Worm (Caenorhabditis elegans): ENCODE measurements around the gene ran-5.

ran-5 gene

DNA sequence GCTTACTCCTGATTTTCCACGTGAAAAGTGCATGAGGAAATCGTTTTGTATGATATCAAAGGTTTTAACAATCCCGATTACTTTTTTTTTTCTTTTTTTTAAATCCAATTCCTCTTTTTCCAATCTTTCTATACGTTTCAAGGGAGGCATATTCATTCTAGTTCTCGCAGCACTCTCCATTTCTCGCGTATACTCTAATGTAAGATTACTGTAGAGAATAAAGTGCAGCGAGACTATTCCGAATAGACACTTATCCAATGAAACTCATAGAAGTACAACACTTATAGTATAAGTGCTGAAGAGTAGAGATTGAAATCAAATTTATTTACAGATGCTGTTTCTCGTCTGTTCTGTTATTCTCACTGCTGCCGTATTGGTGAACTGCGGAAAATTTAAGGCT, 29.7 kb downstream of the ran-5 start, which contains the start of gene H12I13.6:
H12I13.6 (plus strand) TSS at position 301 of the 400 bp plus-strand sequence.
- TF ChIP-seq lin-15B (tag; optimal IDR thresholded peaks at IDR 0.05) (no peak), unc-130 (tag; optimal IDR thresholded peaks at IDR 0.05) (no peak), mdl-1 (tag; optimal IDR thresholded peaks at IDR 0.05) (no peak), mef-2 (tag; optimal IDR thresholded peaks at IDR 0.05) (no peak), sup-37 (GFP tag; optimal IDR thresholded peaks at IDR 0.05) (no peak), nhr-11 (tag; optimal IDR thresholded peaks at IDR 0.05) (no peak), ceh-88 (GFP tag; IDR thresholded peaks at IDR 0.05) (no peak), ets-5 (GFP tag; IDR thresholded peaks at IDR 0.05) (no peak), nhr-28 (tag; optimal IDR thresholded peaks at IDR 0.05) (no peak), elt-2 (tag; optimal IDR thresholded peaks at IDR 0.05) (no peak), lin-39 (tag; optimal IDR thresholded peaks at IDR 0.05) (no peak), unc-86 (tag; optimal IDR thresholded peaks at IDR 0.05) (no peak), fos-1 (tag; optimal IDR thresholded peaks at IDR 0.05) (no peak), unc-30 (tag; optimal IDR thresholded peaks at IDR 0.05) (no peak)

DNA sequence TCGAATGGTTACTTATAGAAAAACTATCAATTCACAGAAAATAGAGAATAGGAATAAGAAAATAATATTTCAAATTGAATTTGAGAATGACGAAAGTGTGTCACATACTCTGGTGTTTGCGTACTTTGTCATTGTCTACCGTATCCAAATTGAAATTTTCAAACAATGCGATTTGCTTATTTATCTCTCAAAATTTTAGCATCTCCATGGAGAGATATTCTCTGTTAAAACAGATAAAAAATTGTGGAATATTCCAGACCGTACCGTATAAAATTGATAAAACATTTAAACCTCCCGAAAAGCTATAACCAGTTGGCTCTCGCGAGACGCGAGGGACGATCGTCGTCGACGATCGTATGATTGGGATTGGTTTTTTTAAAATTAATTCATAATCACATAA, 32.8 kb downstream of the ran-5 start, which contains the start of gene fbf-1:
fbf-1 (minus strand) TSS at position 101 of the 400 bp plus-strand sequence.
- TF ChIP-seq ets-5 (GFP tag; IDR thresholded peaks at IDR 0.05): no peak
- TF ChIP-seq ceh-88 (GFP tag; IDR thresholded peaks at IDR 0.05): no peak
- TF ChIP-seq irx-1 (tag; optimal IDR thresholded peaks at IDR 0.05): no peak
- no peak for TF ChIP-seq ceh-82 (tag; optimal IDR thresholded peaks at IDR 0.05)
- no peak for TF ChIP-seq ceh-90 (tag; optimal IDR thresholded peaks at IDR 0.05)
- TF ChIP-seq nhr-28 (tag; optimal IDR thresholded peaks at IDR 0.05): no peak
- TF ChIP-seq elt-2 (tag; optimal IDR thresholded peaks at IDR 0.05): no peak

DNA sequence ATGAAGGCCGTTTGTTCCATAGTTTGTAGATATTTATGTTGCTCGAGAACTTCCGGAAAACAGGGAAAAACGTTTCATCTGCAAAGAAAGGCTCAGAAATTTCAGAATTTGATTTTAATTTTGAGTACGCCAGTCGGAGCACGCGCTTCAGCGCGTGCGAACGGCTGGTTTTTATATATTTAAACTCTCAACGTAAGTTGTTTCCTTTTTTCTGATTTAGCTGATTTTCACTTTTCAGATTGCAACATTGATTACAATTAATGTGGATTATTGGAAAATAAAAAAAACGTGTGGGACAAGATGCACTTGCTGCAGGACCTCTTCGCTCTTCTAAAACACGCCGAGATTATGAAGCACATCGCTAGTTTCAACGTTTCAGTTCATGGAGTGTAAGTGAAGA, 34.7 kb downstream of the ran-5 start, which contains the start of gene F21H12.3:
F21H12.3 (plus strand) TSS at position 301 of the 400 bp plus-strand sequence.
- TF ChIP-seq F16B12.6 (tag; optimal IDR thresholded peaks at IDR 0.05) (no peak), Y116A8C.19 (tag; optimal IDR thresholded peaks at IDR 0.05; ENCODE audit: borderline replicate concordance) (no peak), dsc-1 (tag; optimal IDR thresholded peaks at IDR 0.05) (no peak), nhr-237 (tag; optimal IDR thresholded peaks at IDR 0.05) (no peak), fkh-4 (tag; optimal IDR thresholded peaks at IDR 0.05; ENCODE audit: borderline replicate concordance) (no peak), vab-15 (tag; optimal IDR thresholded peaks at IDR 0.05) (no peak), jun-1 (tag; optimal IDR thresholded peaks at IDR 0.05) (no peak), lin-39 (tag; optimal IDR thresholded peaks at IDR 0.05) (no peak), nhr-77 (tag; optimal IDR thresholded peaks at IDR 0.05) (no peak), nhr-90 (tag; optimal IDR thresholded peaks at IDR 0.05; ENCODE audit: poor library complexity) (no peak), ceh-90 (tag; optimal IDR thresholded peaks at IDR 0.05) (no peak), nhr-84 (tag; optimal IDR thresholded peaks at IDR 0.05) (no peak), tbx-2 (tag; optimal IDR thresholded peaks at IDR 0.05) (no peak), nhr-19 (GFP tag; conservative IDR thresholded peaks at IDR 0.05) (no peak), egl-13 (tag; optimal IDR thresholded peaks at IDR 0.05) (no peak), egl-27 (tag; optimal IDR thresholded peaks at IDR 0.05) (no peak)

DNA sequence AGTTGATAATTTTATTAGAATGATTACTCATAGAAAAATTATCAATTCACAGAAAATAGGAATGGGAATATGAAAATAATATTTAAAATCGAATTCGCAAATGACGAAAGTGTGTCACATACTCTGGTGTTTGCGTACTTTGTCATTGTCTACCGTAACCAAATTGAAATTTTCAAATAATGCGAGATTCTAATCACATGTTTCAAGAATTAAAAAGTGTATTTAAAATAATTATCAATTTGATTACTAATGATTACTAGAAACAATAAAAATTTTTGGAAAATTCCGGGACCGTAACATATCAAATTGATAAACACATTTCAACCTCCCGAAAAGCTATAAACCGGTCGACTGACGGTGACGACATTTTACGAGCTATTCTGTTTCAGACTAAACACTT, 43.5 kb downstream of the ran-5 start, which contains the start of the genes fbf-2 and nspg-3:
fbf-2 (minus strand) TSS at position 101 of the 400 bp plus-strand sequence.
nspg-3 (plus strand) TSS at position 388 of the 400 bp plus-strand sequence.
- TF ChIP-seq nhr-12 (tag; optimal IDR thresholded peaks at IDR 0.05) (no peak), alr-1 (tag; optimal IDR thresholded peaks at IDR 0.05; ENCODE audit: borderline replicate concordance) (no peak), dsc-1 (tag; optimal IDR thresholded peaks at IDR 0.05) (no peak), elt-2 (tag; optimal IDR thresholded peaks at IDR 0.05) (no peak), grh-1 (GFP tag; IDR thresholded peaks at IDR 0.05) (no peak), pqm-1 (tag; optimal IDR thresholded peaks at IDR 0.05) (no peak), lin-13 (GFP tag; optimal IDR thresholded peaks at IDR 0.05) (no peak)
